Worm (Caenorhabditis elegans): ENCODE data around the gene srsx-32.

DNA sequence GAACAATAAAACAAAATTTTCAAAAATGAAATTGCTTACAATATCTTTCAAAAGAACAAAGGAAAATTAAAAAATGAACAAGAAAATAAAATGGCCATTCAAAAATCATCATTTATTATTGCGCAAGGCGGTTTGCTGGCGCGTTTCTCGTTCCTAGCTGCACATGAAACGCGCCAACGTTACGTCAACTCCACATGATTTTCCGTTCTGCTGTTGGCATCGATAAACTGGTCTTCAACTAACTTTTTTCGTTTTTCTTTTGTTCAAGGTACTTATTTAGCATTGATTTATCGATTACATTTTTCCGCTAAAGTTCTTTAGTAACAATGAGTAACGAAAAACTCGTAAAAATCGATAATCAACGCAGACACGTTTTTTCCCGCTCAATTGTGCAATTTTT, 43.2 kb downstream of the srsx-32 start, which contains the start of the genes Y57E12AL.6 and Y57E12AL.1:
- peak; percentile 43 for TF ChIP-seq cog-1 (tag; optimal IDR thresholded peaks at IDR 0.05)
- 0 out of 2 replicates have a peak, but pooled peaks have one; percentile 38 for TF ChIP-seq tab-1 (GFP tag; IDR thresholded peaks at IDR 0.05)
- peak; percentile 50; the same call in 1 of the 2 replicates for TF ChIP-seq klf-2 (GFP tag; conservative IDR thresholded peaks at IDR 0.05)
- peak; percentile 54 for TF ChIP-seq flt-1 (GFP tag; IDR thresholded peaks at IDR 0.05)
- TF ChIP-seq med-1 (GFP tag; optimal IDR thresholded peaks at IDR 0.05; ENCODE audit: insufficient read depth) = peak; percentile 56
- peak; percentile 80 for TF ChIP-seq ztf-23 (GFP tag; IDR thresholded peaks at IDR 0.05)
- TF ChIP-seq ztf-29 (GFP tag; IDR thresholded peaks at IDR 0.05) = 0 out of 2 replicates have a peak, but pooled peaks have one; percentile 15
- TF ChIP-seq ref-1 (GFP tag; conservative IDR thresholded peaks at IDR 0.05) = no peak

All from whole organism, midembryonic.